Fruit fly (Drosophila melanogaster) whole organism, embryonic: ENCODE data around the gene CG42299.

Experiments used
- Asciz ChIP-seq: fragments of 200-800 bp; sonication (Bioruptor generic); optimal IDR thresholded peaks from 2 replicates; lab custom pipeline; 2017; ENCODE audit warnings: missing biosample characterization, mild to moderate bottlenecking, missing genetic modification characterization, missing genetic modification reagents
- Awh ChIP-seq: fragments of 200-800 bp; sonication (Bioruptor generic); IDR thresholded peaks from 2 replicates; pipeline ENCODE4, ENCODE4 v1.3.6; 2022; ENCODE audit warnings: missing biosample characterization, missing genetic modification characterization
- CG10147 ChIP-seq: fragments of 200-800 bp; sonication (Bioruptor generic); optimal IDR thresholded peaks from 2 replicates; lab custom pipeline; 2019; ENCODE audit warnings: missing biosample characterization, mild to moderate bottlenecking, missing genetic modification characterization, moderate library complexity
- CG10209 ChIP-seq: fragments of 200-800 bp; sonication (Bioruptor generic); optimal IDR thresholded peaks from 3 replicates; lab custom pipeline; 2017; ENCODE audit warnings: missing biosample characterization, mild to moderate bottlenecking, missing genetic modification characterization, missing genetic modification reagents
- CG10654 ChIP-seq: fragments of 200-800 bp; sonication (Bioruptor generic); optimal IDR thresholded peaks from 2 replicates; lab custom pipeline; 2016; ENCODE audit warnings: missing biosample characterization, missing genetic modification characterization
- CG11696 ChIP-seq: fragments of 200-800 bp; sonication (Bioruptor generic); IDR thresholded peaks from 2 replicates; pipeline ENCODE4 v1.3.6; 2022; ENCODE audit warnings: missing biosample characterization, missing genetic modification characterization
- CG12659 ChIP-seq: fragments of 200-800 bp; sonication (Bioruptor generic); optimal IDR thresholded peaks from 3 replicates; lab custom pipeline; 2017; ENCODE audit warnings: mild to moderate bottlenecking, missing biosample characterization, missing genetic modification reagents, missing genetic modification characterization
- CG14050 ChIP-seq: fragments of 200-800 bp; sonication (Bioruptor generic); IDR thresholded peaks from 3 replicates; pipeline ENCODE4 v1.3.6; 2022; ENCODE audit warnings: missing biosample characterization, missing genetic modification characterization
- CG15269 ChIP-seq: fragments of 200-800 bp; sonication (Bioruptor generic); optimal IDR thresholded peaks from 2 replicates; lab custom pipeline; 2018; ENCODE audit warnings: missing biosample characterization, mild to moderate bottlenecking, missing genetic modification characterization, moderate library complexity
- CG1529 ChIP-seq: fragments of 200-800 bp; sonication (Bioruptor generic); optimal IDR thresholded peaks from 3 replicates; lab custom pipeline; 2018; ENCODE audit warnings: missing biosample characterization, missing genetic modification characterization
- CG15514 ChIP-seq: fragments of 200-800 bp; sonication (Bioruptor generic); optimal IDR thresholded peaks from 3 replicates; lab custom pipeline; 2017; ENCODE audit warnings: missing biosample characterization, missing genetic modification characterization, mild to moderate bottlenecking, moderate library complexity, missing genetic modification reagents
- CG1603 ChIP-seq: fragments of 200-800 bp; sonication (Bioruptor generic); optimal IDR thresholded peaks from 2 replicates; lab custom pipeline; 2019; ENCODE audit warnings: missing biosample characterization, mild to moderate bottlenecking, missing genetic modification characterization, moderate library complexity
- CG17568 ChIP-seq: fragments of 200-800 bp; sonication (Bioruptor generic); optimal IDR thresholded peaks from 2 replicates; lab custom pipeline; 2018; ENCODE audit warnings: missing biosample characterization, mild to moderate bottlenecking, missing genetic modification characterization, moderate library complexity
- CG18262 ChIP-seq: fragments of 200-800 bp; optimal IDR thresholded peaks from 3 replicates; lab custom pipeline; 2019; ENCODE audit warnings: missing biosample characterization, mild to moderate bottlenecking, missing genetic modification characterization, moderate library complexity
- CG2678 ChIP-seq: fragments of 200-800 bp; sonication (Bioruptor generic); optimal IDR thresholded peaks from 3 replicates; lab custom pipeline; 2019; ENCODE audit warnings: missing biosample characterization, mild to moderate bottlenecking, missing genetic modification characterization, moderate library complexity
- CG2889 ChIP-seq: fragments of 200-800 bp; sonication (Bioruptor generic); IDR thresholded peaks from 3 replicates; pipeline ENCODE4 v1.3.6; 2022; ENCODE audit warnings: missing biosample characterization, missing genetic modification characterization
- CG3065 ChIP-seq: fragments of 200-800 bp; sonication (Bioruptor generic); optimal IDR thresholded peaks from 2 replicates; lab custom pipeline; 2016; ENCODE audit warnings: missing biosample characterization, missing genetic modification characterization
- CG4424 ChIP-seq: fragments of 200-800 bp; sonication (Bioruptor generic); optimal IDR thresholded peaks from 3 replicates; lab custom pipeline; 2016; ENCODE audit warnings: missing biosample characterization, missing genetic modification characterization
- CG8359 ChIP-seq: fragments of 200-800 bp; sonication (Bioruptor generic); optimal IDR thresholded peaks from 2 replicates; lab custom pipeline; 2017; ENCODE audit warnings: missing biosample characterization, mild to moderate bottlenecking, missing genetic modification characterization, borderline replicate concordance
- CG8924 ChIP-seq: fragments of 200-800 bp; optimal IDR thresholded peaks from 3 replicates; lab custom pipeline; 2019; ENCODE audit warnings: missing biosample characterization, mild to moderate bottlenecking, missing genetic modification characterization, moderate library complexity
- CoRest ChIP-seq: fragments of 200-800 bp; sonication (Bioruptor generic); optimal IDR thresholded peaks from 3 replicates; lab custom pipeline; 2018; ENCODE audit warnings: missing biosample characterization, mild to moderate bottlenecking, missing genetic modification characterization, moderate library complexity
- Deaf1 ChIP-seq: fragments of 200-800 bp; optimal IDR thresholded peaks from 3 replicates; lab custom pipeline; 2019; ENCODE audit warnings: missing biosample characterization, mild to moderate bottlenecking, missing genetic modification characterization, moderate library complexity
- E2f2 ChIP-seq: fragments of 200-800 bp; sonication (Bioruptor generic); IDR thresholded peaks from 2 replicates; pipeline ENCODE4 v1.3.6; 2022; ENCODE audit warnings: missing biosample characterization, missing genetic modification characterization
- Med ChIP-seq: fragments of 200-800 bp; sonication (Bioruptor generic); peaks from one replicate; lab custom pipeline; 2016; ENCODE audit warnings: missing biosample characterization, missing genetic modification characterization, mild to moderate bottlenecking, inconsistent platforms, moderate library complexity
- Neu2 ChIP-seq: fragments of 200-800 bp; sonication (Bioruptor generic); optimal IDR thresholded peaks from 3 replicates; lab custom pipeline; 2016; ENCODE audit warnings: missing biosample characterization, missing genetic modification characterization, borderline replicate concordance
- Oaz ChIP-seq: fragments of 200-800 bp; sonication (Bioruptor generic); IDR thresholded peaks from 2 replicates; pipeline ENCODE4 v1.3.6; 2022; ENCODE audit warnings: missing biosample characterization, missing genetic modification characterization
- Oli ChIP-seq: fragments of 200-800 bp; sonication (Bioruptor generic); optimal IDR thresholded peaks from 2 replicates; lab custom pipeline; 2018; ENCODE audit warnings: missing biosample characterization, mild to moderate bottlenecking, missing genetic modification characterization, moderate library complexity
- Ptx1 ChIP-seq: fragments of 200-800 bp; sonication (Bioruptor generic); IDR thresholded peaks from 2 replicates; pipeline ENCODE4 v1.3.6; 2022; ENCODE audit warnings: missing biosample characterization, missing genetic modification characterization
- Sox102F ChIP-seq: fragments of 200-800 bp; sonication (Bioruptor generic); optimal IDR thresholded peaks from 2 replicates; lab custom pipeline; 2018; ENCODE audit warnings: missing biosample characterization, mild to moderate bottlenecking, missing genetic modification characterization, moderate library complexity
- Xbp1 ChIP-seq: fragments of 200-800 bp; sonication (Bioruptor generic); optimal IDR thresholded peaks from 3 replicates; lab custom pipeline; 2016; ENCODE audit warnings: missing biosample characterization, mild to moderate bottlenecking, missing genetic modification characterization
- cwo ChIP-seq: fragments of 200-800 bp; sonication (Bioruptor generic); optimal IDR thresholded peaks from 3 replicates; lab custom pipeline; 2017; ENCODE audit warnings: missing biosample characterization, missing genetic modification characterization, mild to moderate bottlenecking, moderate library complexity, missing genetic modification reagents
- dmrt11E ChIP-seq: fragments of 200-800 bp; sonication (Bioruptor generic); optimal IDR thresholded peaks from 3 replicates; lab custom pipeline; 2018; ENCODE audit warnings: missing biosample characterization, mild to moderate bottlenecking, missing genetic modification characterization, moderate library complexity
- exex ChIP-seq: fragments of 200-800 bp; sonication (Bioruptor generic); optimal IDR thresholded peaks from 4 replicates; lab custom pipeline; 2018; ENCODE audit warnings: missing biosample characterization, mild to moderate bottlenecking, missing genetic modification characterization, moderate library complexity
- fd3F ChIP-seq: fragments of 200-800 bp; sonication (Bioruptor generic); optimal IDR thresholded peaks from 2 replicates; lab custom pipeline; 2018; ENCODE audit warnings: missing biosample characterization, mild to moderate bottlenecking, missing genetic modification characterization, moderate library complexity
- gt ChIP-seq: fragments of 200-800 bp; sonication (Bioruptor generic); IDR thresholded peaks from 2 replicates; pipeline ENCODE4 v1.3.6; 2022; ENCODE audit warnings: missing biosample characterization, missing genetic modification characterization
- kay ChIP-seq: fragments of 200-800 bp; sonication (Bioruptor generic); optimal IDR thresholded peaks from 2 replicates; lab custom pipeline; 2016; ENCODE audit warnings: missing biosample characterization, missing genetic modification characterization
- nerfin-1 ChIP-seq: fragments of 200-800 bp; sonication (Bioruptor generic); optimal IDR thresholded peaks from 3 replicates; lab custom pipeline; 2019; ENCODE audit warnings: missing biosample characterization, mild to moderate bottlenecking, missing genetic modification characterization, moderate library complexity
- otp ChIP-seq: fragments of 200-800 bp; sonication (Bioruptor generic); IDR thresholded peaks from 3 replicates; pipeline ENCODE4, ENCODE4 v1.3.6; 2022; ENCODE audit warnings: missing biosample characterization, missing genetic modification characterization
- peb ChIP-seq: fragments of 200-800 bp; sonication (Bioruptor generic); IDR thresholded peaks from 2 replicates; pipeline ENCODE4 v1.3.6; 2022; ENCODE audit warnings: missing biosample characterization, missing genetic modification characterization
- psq ChIP-seq: fragments of 200-800 bp; sonication (Bioruptor generic); optimal IDR thresholded peaks from 2 replicates; lab custom pipeline; 2017; ENCODE audit warnings: missing biosample characterization, missing genetic modification characterization
- pum ChIP-seq: fragments of 200-800 bp; sonication (Bioruptor generic); optimal IDR thresholded peaks from 2 replicates; lab custom pipeline; 2016; ENCODE audit warnings: missing biosample characterization, missing genetic modification characterization
- sc ChIP-seq, 3 experiments: fragments of >200 bp in 2 of 3; fragments of 200-800 bp in 1 of 3; sonication (Bioruptor generic) in 1 of 3; optimal IDR thresholded peaks; 2 replicates in 2 of 3; 3 replicates in 1 of 3; lab custom pipeline; 2017; ENCODE audit warnings: mild to moderate bottlenecking in 1 of 3, missing biosample characterization in 1 of 3, missing genetic modification characterization in 1 of 3, missing genetic modification reagents in 1 of 3
- shn ChIP-seq: fragments of 200-800 bp; sonication (Bioruptor generic); optimal IDR thresholded peaks from 3 replicates; lab custom pipeline; 2016; ENCODE audit warnings: missing biosample characterization, missing genetic modification characterization
- sug ChIP-seq: fragments of 200-800 bp; optimal IDR thresholded peaks from 2 replicates; lab custom pipeline; 2019; ENCODE audit warnings: missing biosample characterization, mild to moderate bottlenecking, missing genetic modification characterization, moderate library complexity
- unpg ChIP-seq: fragments of 200-800 bp; sonication (Bioruptor generic); optimal IDR thresholded peaks from 3 replicates; lab custom pipeline; 2018; ENCODE audit warnings: missing biosample characterization, mild to moderate bottlenecking, missing genetic modification characterization, moderate library complexity
- vnd ChIP-seq: fragments of 200-800 bp; sonication (Bioruptor generic); IDR thresholded peaks from 3 replicates; pipeline ENCODE4 v1.3.6; 2022; ENCODE audit warnings: missing biosample characterization, missing genetic modification characterization; ENCODE audit not compliant: partially characterized antibody
- wor ChIP-seq: fragments of 200-800 bp; sonication (Bioruptor generic); IDR thresholded peaks from 2 replicates; pipeline ENCODE4 v1.3.6; 2022; ENCODE audit warnings: missing biosample characterization, missing genetic modification characterization

The CG42299 gene

DNA sequence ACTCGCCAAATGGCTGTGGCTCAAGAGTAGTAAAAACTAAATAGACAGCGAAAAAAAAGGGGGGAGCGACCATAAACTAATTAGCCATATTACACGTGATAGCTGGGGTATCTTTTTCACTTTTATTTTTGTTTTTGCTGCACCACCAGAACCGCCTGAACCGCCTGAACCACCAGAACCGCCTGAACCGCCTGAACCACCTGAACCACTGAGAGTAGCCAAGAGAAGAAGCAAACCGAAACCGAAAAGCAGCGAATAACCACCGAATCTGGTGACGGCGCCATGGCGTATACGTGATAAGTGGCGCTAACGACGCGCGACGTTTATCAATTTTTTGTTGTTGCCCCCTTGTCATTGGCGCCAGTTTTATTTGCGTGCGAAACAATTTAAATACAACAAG, 41.0 kb upstream of the CG42299 start:
- TF ChIP-seq Neu2 (no peak), psq (GFP tag; lab: Kevin White, UChicago) (no peak), CG10654 (GFP tag; lab: Kevin White, UChicago) (no peak), cwo (GFP tag; lab: Kevin White, UChicago) (peak; percentile 62), Oaz (no peak), CG18262 (tag; lab: Kevin White, UChicago) (no peak), CG17568 (GFP tag; lab: Kevin White, UChicago) (no peak), CG1529 (GFP tag; lab: Kevin White, UChicago) (no peak), Ptx1 (no peak), shn (GFP tag; lab: Kevin White, UChicago) (no peak), exex (tag; lab: Kevin White, UChicago) (peak; percentile 30), gt (no peak), sug (tag; lab: Kevin White, UChicago) (peak; percentile 35), CG15269 (peak; percentile 1), pum (GFP tag; lab: Kevin White, UChicago) (no peak), CG4424 (GFP tag; lab: Kevin White, UChicago) (no peak), CG10147 (GFP tag; lab: Kevin White, UChicago) (no peak), Deaf1 (tag; lab: Kevin White, UChicago) (peak; percentile 4), Med (GFP tag; lab: Kevin White, UChicago) (peak; percentile 75), CG14050 (peak; percentile 51; the same call in 1 of the 3 replicates), CG3065 (GFP tag; lab: Kevin White, UChicago) (no peak), CG2889 (no peak), CG2678 (tag; lab: Kevin White, UChicago) (peak; percentile 15)
- TF ChIP-seq, all 482 proteins: peak for 8

DNA sequence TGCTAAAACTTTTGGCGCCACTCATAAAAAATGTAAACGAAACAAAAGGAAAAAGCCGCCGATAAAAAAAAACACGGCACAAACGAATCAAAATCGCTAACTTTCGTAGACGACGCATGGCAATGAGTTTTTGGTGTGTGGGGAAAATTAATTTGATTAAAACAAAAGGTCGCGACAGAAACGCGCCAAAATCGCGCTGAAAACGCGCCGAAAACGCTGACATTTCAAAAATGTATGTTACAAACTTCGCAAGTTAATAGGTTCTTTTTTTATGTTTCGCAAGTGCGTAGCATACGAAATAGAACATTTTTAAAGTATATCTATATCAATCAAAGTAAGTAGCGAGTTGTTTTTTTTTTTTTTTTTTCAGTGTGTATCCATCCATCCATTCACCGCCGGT, 40.5 kb upstream of the CG42299 start:
- TF ChIP-seq CG8359 (GFP tag; lab: Kevin White, UChicago) (peak; percentile 98), CG18262 (tag; lab: Kevin White, UChicago) (no peak)

- peak; percentile 82 for TF ChIP-seq Sox102F (GFP tag; lab: Kevin White, UChicago)
- no peak for TF ChIP-seq sc (optimal IDR thresholded peaks at IDR 0.05; lab: Kevin White, UChicago)
- peak; percentile 10 for TF ChIP-seq sc (GFP tag; optimal IDR thresholded peaks at IDR 0.05; lab: Kevin White, UChicago)
- no peak for TF ChIP-seq vnd
- TF ChIP-seq otp, result 0 out of 3 replicates have a peak, but pooled peaks have one; percentile 48
- TF ChIP-seq CG15514 (GFP tag; lab: Kevin White, UChicago), result peak; percentile 31
- TF ChIP-seq Asciz, result peak; percentile 53
- peak; percentile 63 for TF ChIP-seq CG1603
- TF ChIP-seq wor, result peak; percentile 36; the same call in 1 of the 2 replicates
- TF ChIP-seq CG12659 (GFP tag; lab: Kevin White, UChicago), result peak; percentile 46
- peak; percentile 35 for TF ChIP-seq fd3F (GFP tag; lab: Kevin White, UChicago)
- TF ChIP-seq E2f2, result peak; percentile 23; the same call in 1 of the 2 replicates
- TF ChIP-seq Xbp1, result peak; percentile 58
- 0 out of 2 replicates have a peak, but pooled peaks have one; percentile 27 for TF ChIP-seq peb (GFP tag; lab: Robert Waterston, UW)
- TF ChIP-seq CG10654 (GFP tag; lab: Kevin White, UChicago), result peak; percentile 41
- TF ChIP-seq CG10209 (GFP tag; lab: Kevin White, UChicago), result peak; percentile 39
- TF ChIP-seq CoRest (tag; lab: Kevin White, UChicago), result peak; percentile 66
- TF ChIP-seq Oli (tag; lab: Kevin White, UChicago), result peak; percentile 72
- TF ChIP-seq unpg (GFP tag; lab: Kevin White, UChicago), result peak; percentile 77
- peak; percentile 18 for TF ChIP-seq kay
- TF ChIP-seq CG11696 (GFP tag; lab: Robert Waterston, UW), result 0 out of 2 replicates have a peak, but pooled peaks have one; percentile 37
- TF ChIP-seq nerfin-1 (tag; lab: Kevin White, UChicago), result peak; percentile 35
- TF ChIP-seq CG8924 (tag; lab: Kevin White, UChicago), result peak; percentile 63
- TF ChIP-seq Awh, result 0 out of 2 replicates have a peak, but pooled peaks have one; percentile 50
- peak; percentile 60 for TF ChIP-seq dmrt11E (tag; lab: Kevin White, UChicago)
These were observed 39.9 kb upstream of the CG42299 start for dm6 chrX:15615426-15615825.
